Worm (Caenorhabditis elegans) whole organism, late embryonic: Measurements from ENCODE around the gene noca-1.

Experiments
- C08G9.2 ChIP-seq: sonication (generic microtip); optimal IDR thresholded peaks from 2 replicates; lab custom pipeline; 2016; ENCODE audit warnings: mild to moderate bottlenecking, missing genetic modification characterization, moderate library complexity, missing compliant biosample characterization
- C38D4.7 ChIP-seq: fragments of 200-800 bp; sonication (Bioruptor generic); optimal IDR thresholded peaks from 2 replicates; lab custom pipeline; 2018; ENCODE audit warnings: mild to moderate bottlenecking, missing genetic modification characterization, moderate library complexity, missing compliant biosample characterization
- F13H6.1 ChIP-seq: sonication (generic microtip); optimal IDR thresholded peaks from 2 replicates; lab custom pipeline; 2016; ENCODE audit warnings: missing genetic modification characterization, missing compliant biosample characterization
- Y22D7AL.16 ChIP-seq: sonication (generic microtip); optimal IDR thresholded peaks from 2 replicates; lab custom pipeline; 2016; ENCODE audit warnings: missing genetic modification characterization, missing compliant biosample characterization
- ahr-1 ChIP-seq: sonication (generic microtip); optimal IDR thresholded peaks from 2 replicates; lab custom pipeline; 2016; ENCODE audit warnings: missing genetic modification characterization, missing compliant biosample characterization
- ama-1 ChIP-seq: fragments of 150-350 bp; optimal IDR thresholded peaks from 2 replicates; lab custom pipeline; 2014
- ceh-14 ChIP-seq: sonication (generic microtip); optimal IDR thresholded peaks from 2 replicates; lab custom pipeline; 2016; ENCODE audit warnings: missing genotype, missing genetic modification characterization, missing compliant biosample characterization
- ceh-18 ChIP-seq: sonication (generic microtip); optimal IDR thresholded peaks from 2 replicates; lab custom pipeline; 2016; ENCODE audit warnings: missing genetic modification characterization, missing compliant biosample characterization
- ceh-2 ChIP-seq: sonication (generic microtip); optimal IDR thresholded peaks from 2 replicates; lab custom pipeline; 2016; ENCODE audit warnings: missing genotype, missing genetic modification characterization, missing compliant biosample characterization
- ceh-22 ChIP-seq: sonication (generic microtip); optimal IDR thresholded peaks from 2 replicates; lab custom pipeline; 2017; ENCODE audit warnings: missing biosample characterization, missing genetic modification characterization
- ceh-30 ChIP-seq: fragments of 150-350 bp; optimal IDR thresholded peaks from 2 replicates; lab custom pipeline; 2014; ENCODE audit warnings: missing biosample characterization, missing genetic modification characterization
- ceh-31 ChIP-seq: sonication (generic microtip); optimal IDR thresholded peaks from 2 replicates; lab custom pipeline; 2016; ENCODE audit warnings: missing genetic modification characterization, missing compliant biosample characterization
- ceh-34 ChIP-seq: sonication (generic microtip); optimal IDR thresholded peaks from 2 replicates; lab custom pipeline; 2016; ENCODE audit warnings: mild to moderate bottlenecking, missing genetic modification characterization, missing compliant biosample characterization
- ceh-45 ChIP-seq: fragments of 200-800 bp; sonication (Bioruptor generic); IDR thresholded peaks from 2 replicates; pipeline ENCODE4 v1.3.6; 2022; ENCODE audit warnings: missing genetic modification reagents, missing genetic modification characterization, missing compliant biosample characterization
- ceh-48 ChIP-seq: sonication (generic microtip); optimal IDR thresholded peaks from 2 replicates; lab custom pipeline; 2016; ENCODE audit warnings: missing genetic modification characterization, inconsistent platforms, missing compliant biosample characterization
- che-1 ChIP-seq: sonication (generic microtip); optimal IDR thresholded peaks from 2 replicates; lab custom pipeline; 2016; ENCODE audit warnings: mild to moderate bottlenecking, missing genetic modification characterization, missing compliant biosample characterization
- dve-1 ChIP-seq: sonication (generic microtip); optimal IDR thresholded peaks from 2 replicates; lab custom pipeline; 2017; ENCODE audit warnings: antibody characterized with exemption, mild to moderate bottlenecking, missing genetic modification characterization, missing compliant biosample characterization
- elt-4 ChIP-seq: sonication (generic microtip); optimal IDR thresholded peaks from 2 replicates; lab custom pipeline; 2016; ENCODE audit warnings: missing genetic modification characterization, missing compliant biosample characterization
- fax-1 ChIP-seq: sonication (generic microtip); optimal IDR thresholded peaks from 2 replicates; lab custom pipeline; 2016; ENCODE audit warnings: missing genotype, missing genetic modification characterization, missing compliant biosample characterization
- fkh-10 ChIP-seq: fragments of 150-350 bp; optimal IDR thresholded peaks from 2 replicates; lab custom pipeline; 2014; ENCODE audit warnings: missing biosample characterization, missing genetic modification reagents, missing genetic modification characterization
- gmeb-2 ChIP-seq: sonication (generic microtip); optimal IDR thresholded peaks from 2 replicates; lab custom pipeline; 2016; ENCODE audit warnings: missing genetic modification characterization, inconsistent platforms, missing compliant biosample characterization
- hlh-15 ChIP-seq: sonication (generic microtip); optimal IDR thresholded peaks from 2 replicates; lab custom pipeline; 2016; ENCODE audit warnings: missing genetic modification characterization, missing compliant biosample characterization
- hlh-6 ChIP-seq: sonication (generic microtip); optimal IDR thresholded peaks from 2 replicates; lab custom pipeline; 2016; ENCODE audit warnings: missing genotype, missing genetic modification characterization, missing compliant biosample characterization
- hlh-8 ChIP-seq: sonication (generic microtip); optimal IDR thresholded peaks from 2 replicates; lab custom pipeline; 2016; ENCODE audit warnings: missing genotype, missing genetic modification characterization, missing compliant biosample characterization
- lim-6 ChIP-seq: sonication (generic microtip); optimal IDR thresholded peaks from 2 replicates; lab custom pipeline; 2016; ENCODE audit warnings: missing genetic modification characterization, missing compliant biosample characterization
- madf-2 ChIP-seq: sonication (generic microtip); optimal IDR thresholded peaks from 2 replicates; lab custom pipeline; 2017; ENCODE audit warnings: missing genetic modification characterization, missing compliant biosample characterization
- mec-3 ChIP-seq: sonication (generic microtip); optimal IDR thresholded peaks from 2 replicates; lab custom pipeline; 2016; ENCODE audit warnings: borderline replicate concordance, missing genetic modification characterization, missing compliant biosample characterization
- pag-3 ChIP-seq: sonication (generic microtip); optimal IDR thresholded peaks from 2 replicates; lab custom pipeline; 2016; ENCODE audit warnings: missing compliant biosample characterization, missing genetic modification characterization, borderline replicate concordance
- pqm-1 ChIP-seq: sonication (generic microtip); optimal IDR thresholded peaks from 2 replicates; lab custom pipeline; 2016; ENCODE audit warnings: missing genetic modification characterization, missing compliant biosample characterization
- pros-1 ChIP-seq: fragments of 150-350 bp; optimal IDR thresholded peaks from 2 replicates; lab custom pipeline; 2014; ENCODE audit warnings: missing biosample characterization, missing genetic modification reagents, missing genetic modification characterization
- ref-2 ChIP-seq: sonication (generic microtip); optimal IDR thresholded peaks from 2 replicates; lab custom pipeline; 2016; ENCODE audit warnings: missing genetic modification characterization, missing compliant biosample characterization
- rnt-1 ChIP-seq: sonication (generic microtip); optimal IDR thresholded peaks from 2 replicates; lab custom pipeline; 2016; ENCODE audit warnings: missing genetic modification characterization, missing compliant biosample characterization
- sdc-2 ChIP-seq: sonication (generic microtip); optimal IDR thresholded peaks from 2 replicates; lab custom pipeline; 2016; ENCODE audit warnings: missing genotype, missing genetic modification characterization, missing compliant biosample characterization
- sox-2 ChIP-seq: fragments of 200-800 bp; sonication (Bioruptor generic); IDR thresholded peaks from 2 replicates; pipeline ENCODE4 v1.3.6; 2022; ENCODE audit warnings: missing genetic modification reagents, missing genetic modification characterization, missing compliant biosample characterization
- tbx-7 ChIP-seq: sonication (generic microtip); optimal IDR thresholded peaks from 2 replicates; lab custom pipeline; 2016; ENCODE audit warnings: missing genotype, missing genetic modification characterization, missing compliant biosample characterization
- ttx-3 ChIP-seq: sonication (generic microtip); optimal IDR thresholded peaks from 2 replicates; lab custom pipeline; 2016; ENCODE audit warnings: missing genetic modification reagents, missing genetic modification characterization, missing compliant biosample characterization
- unc-55 ChIP-seq: sonication (generic microtip); optimal IDR thresholded peaks from 2 replicates; lab custom pipeline; 2017; ENCODE audit warnings: missing biosample characterization, missing genetic modification reagents, missing genetic modification characterization
- unc-86 ChIP-seq: sonication (generic microtip); optimal IDR thresholded peaks from 2 replicates; lab custom pipeline; 2016; ENCODE audit warnings: missing genetic modification characterization, missing compliant biosample characterization
- ztf-16 ChIP-seq: sonication (generic microtip); optimal IDR thresholded peaks from 2 replicates; lab custom pipeline; 2017; ENCODE audit warnings: missing genetic modification characterization, missing compliant biosample characterization

Gene noca-1

ce11 chrV:13176117-13176753 lies 23.5 kb downstream of the noca-1 start, which contains the start of gene him-17 (continued):
- TF ChIP-seq gmeb-2 (tag; lab: Kevin White, UChicago) (peak; percentile 27), che-1 (tag; lab: Kevin White, UChicago) (peak; percentile 43), ceh-31 (tag; lab: Kevin White, UChicago) (peak; percentile 69), C08G9.2 (peak; percentile 51), ceh-2 (tag; lab: Kevin White, UChicago) (peak; percentile 23)

- TF ChIP-seq fax-1 (tag; lab: Kevin White, UChicago): no peak
- no peak for TF ChIP-seq ztf-16 (tag; lab: Kevin White, UChicago)
- TF ChIP-seq dve-1 (tag; lab: Kevin White, UChicago): no peak
- no peak for TF ChIP-seq ceh-48 (tag; lab: Kevin White, UChicago)
- no peak for TF ChIP-seq Y22D7AL.16 (tag; lab: Kevin White, UChicago)
- TF ChIP-seq elt-4 (tag; lab: Kevin White, UChicago): no peak
- no peak for TF ChIP-seq C08G9.2
- no peak for TF ChIP-seq fkh-10
- no peak for TF ChIP-seq F13H6.1 (tag; lab: Kevin White, UChicago)
- TF ChIP-seq ama-1 (lab: Kevin White, UChicago): no peak
- no peak for TF ChIP-seq ceh-45
Observed at ce11 chrV:13176814-13177213, 24.1 kb downstream of the noca-1 start.

DNA sequence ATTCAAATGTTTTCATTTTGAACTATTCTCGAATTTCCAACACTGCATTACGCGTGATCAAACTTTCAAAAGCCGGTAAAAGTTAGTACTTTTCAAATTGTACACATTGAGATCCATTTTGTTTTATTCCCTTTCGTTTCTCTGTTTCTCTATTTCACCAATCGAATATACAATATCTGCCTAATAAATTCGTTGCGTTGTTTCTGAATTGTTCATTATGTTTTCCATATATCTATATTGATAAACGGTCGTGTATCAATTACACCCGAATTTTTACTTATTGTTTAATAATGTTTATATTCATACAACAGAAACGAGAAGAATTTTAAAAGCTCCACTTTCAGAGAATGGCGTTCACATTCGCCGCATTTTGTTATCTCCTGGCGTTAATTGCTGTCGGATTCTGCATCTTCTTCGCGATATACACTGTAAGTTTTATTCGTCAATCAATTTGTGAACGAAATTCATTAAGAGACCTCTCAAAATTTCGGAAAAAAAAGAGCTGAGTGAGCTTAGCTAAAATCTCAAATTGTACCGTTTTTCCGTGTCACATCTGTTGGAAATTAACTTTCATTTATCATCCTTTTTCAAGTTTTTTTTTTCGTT lies 27.4 kb downstream of the noca-1 start, which contains the start of gene cni-1:
Gene cni-1, plus strand, starts transcription at position 345 of the 606 bp plus-strand sequence.
- no peak for TF ChIP-seq ceh-34
- TF ChIP-seq ceh-48 (tag; lab: Kevin White, UChicago): no peak
- TF ChIP-seq lim-6 (tag; lab: Kevin White, UChicago): no peak
- no peak for TF ChIP-seq ceh-14 (tag; lab: Kevin White, UChicago)
- no peak for TF ChIP-seq hlh-15 (tag; lab: Kevin White, UChicago)
- TF ChIP-seq ceh-45: no peak
- TF ChIP-seq gmeb-2 (tag; lab: Kevin White, UChicago): no peak
- TF ChIP-seq ref-2: no peak
- TF ChIP-seq ceh-22 (tag; lab: Kevin White, UChicago): no peak
- no peak for TF ChIP-seq ahr-1 (tag; lab: Kevin White, UChicago)
- no peak for TF ChIP-seq ama-1 (lab: Kevin White, UChicago)
- TF ChIP-seq F13H6.1 (tag; lab: Kevin White, UChicago): no peak
- no peak for TF ChIP-seq unc-55 (GFP tag; lab: Kevin White, UChicago)
- TF ChIP-seq elt-4 (tag; lab: Kevin White, UChicago): no peak
- TF ChIP-seq pag-3 (tag; lab: Kevin White, UChicago): no peak
- no peak for TF ChIP-seq hlh-8 (tag; lab: Kevin White, UChicago)
- TF ChIP-seq rnt-1 (tag; lab: Kevin White, UChicago): no peak

DNA sequence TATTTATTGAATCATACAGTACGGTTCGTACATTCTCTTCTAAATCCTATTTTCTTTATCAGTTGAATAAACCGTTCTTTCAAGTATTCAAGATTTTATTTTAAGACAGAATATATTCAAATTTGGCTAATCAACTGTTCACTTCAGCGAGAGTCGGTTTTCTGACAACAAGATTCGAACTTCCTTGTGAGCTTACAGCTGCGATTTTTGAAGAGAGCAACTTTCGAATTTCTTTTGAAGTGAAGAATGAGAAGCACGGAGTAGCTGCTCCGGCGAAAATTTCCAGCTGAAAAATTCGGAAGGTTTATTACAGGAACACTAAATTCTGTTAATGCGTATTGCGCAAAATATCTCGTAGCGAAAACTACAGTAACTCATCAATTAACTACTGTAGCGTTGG lies 28.7 kb downstream of the noca-1 start:
- TF ChIP-seq fkh-10: no peak
- no peak for TF ChIP-seq ceh-30 (tag; lab: Kevin White, UChicago)
- TF ChIP-seq ceh-14 (tag; lab: Kevin White, UChicago): no peak
- no peak for TF ChIP-seq pqm-1 (tag; lab: Kevin White, UChicago)
- TF ChIP-seq pros-1: no peak
- TF ChIP-seq pag-3 (tag; lab: Kevin White, UChicago): no peak
- no peak for TF ChIP-seq madf-2 (tag; lab: Kevin White, UChicago)
- TF ChIP-seq ztf-16 (tag; lab: Kevin White, UChicago): no peak
- TF ChIP-seq sox-2 (GFP tag; lab: Robert Waterston, UW): no peak
- TF ChIP-seq ceh-48 (tag; lab: Kevin White, UChicago): no peak

- TF ChIP-seq ttx-3 (no peak), fkh-10 (no peak), C38D4.7 (GFP tag; lab: Kevin White, UChicago) (no peak), ref-2 (no peak), Y22D7AL.16 (tag; lab: Kevin White, UChicago) (no peak), madf-2 (tag; lab: Kevin White, UChicago) (no peak), ceh-30 (tag; lab: Kevin White, UChicago) (no peak), ama-1 (lab: Kevin White, UChicago) (no peak), sdc-2 (tag; lab: Kevin White, UChicago) (no peak), pros-1 (no peak), unc-86 (tag; lab: Kevin White, UChicago) (no peak), mec-3 (tag; lab: Kevin White, UChicago) (no peak), hlh-6 (tag; lab: Kevin White, UChicago) (no peak), ceh-2 (tag; lab: Kevin White, UChicago) (no peak), ceh-18 (tag; lab: Kevin White, UChicago) (no peak), hlh-15 (tag; lab: Kevin White, UChicago) (no peak), tbx-7 (tag; lab: Kevin White, UChicago) (no peak), ceh-45 (no peak)
Observed at ce11 chrV:13184137-13184536, 31.4 kb downstream of the noca-1 start, which contains the start of gene T09E8.4. Gene T09E8.4 (minus strand): TSS chrV:13184237.
